Worm (Caenorhabditis elegans) whole organism, mixed stage, embryonic: ENCODE results near the gene clc-18.
A peak's percentile ranks its signal among the peaks of the same experiment; 100 is the strongest.

Experiments used
- M03D4.4 ChIP-seq: sonication (generic microtip); optimal IDR thresholded peaks from 2 replicates; lab custom pipeline; 2017; ENCODE audit warnings: mild to moderate bottlenecking, missing genetic modification characterization, missing compliant biosample characterization
- bed-3 ChIP-seq: fragments of 200-800 bp; sonication (Bioruptor generic); optimal IDR thresholded peaks from 3 replicates; lab custom pipeline; 2018; ENCODE audit warnings: mild to moderate bottlenecking, missing genetic modification characterization, moderate library complexity, missing compliant biosample characterization
- blmp-1 ChIP-seq: fragments of 150-350 bp; optimal IDR thresholded peaks from 2 replicates; lab custom pipeline; 2014; ENCODE audit warnings: missing biosample characterization, missing genetic modification characterization
- ceh-39 ChIP-seq: fragments of 150-350 bp; optimal IDR thresholded peaks from 2 replicates; lab custom pipeline; 2014; ENCODE audit warnings: missing biosample characterization, missing genetic modification characterization
- ceh-43 ChIP-seq: fragments of 200-800 bp; sonication (Bioruptor generic); optimal IDR thresholded peaks from 2 replicates; lab custom pipeline; 2018; ENCODE audit warnings: mild to moderate bottlenecking, missing genetic modification characterization, moderate library complexity, missing compliant biosample characterization
- ceh-83 ChIP-seq: fragments of 200-800 bp; sonication (Bioruptor generic); optimal IDR thresholded peaks from 2 replicates; lab custom pipeline; 2018; ENCODE audit warnings: mild to moderate bottlenecking, missing genetic modification characterization, missing compliant biosample characterization
- ces-1 ChIP-seq: fragments of 150-350 bp; optimal IDR thresholded peaks from 2 replicates; lab custom pipeline; 2014; ENCODE audit warnings: missing biosample characterization, missing genetic modification reagents, missing genetic modification characterization
- cnd-1 ChIP-seq: fragments of 200-800 bp; sonication (Bioruptor generic); optimal IDR thresholded peaks from 2 replicates; lab custom pipeline; 2018; ENCODE audit warnings: mild to moderate bottlenecking, missing genetic modification characterization, missing compliant biosample characterization
- drap-1 ChIP-seq: fragments of 200-800 bp; sonication (Bioruptor generic); optimal IDR thresholded peaks from 3 replicates; lab custom pipeline; 2018; ENCODE audit warnings: mild to moderate bottlenecking, missing genetic modification characterization, missing compliant biosample characterization
- elt-1 ChIP-seq: sonication (generic microtip); optimal IDR thresholded peaks from 2 replicates; lab custom pipeline; 2017; ENCODE audit warnings: missing genetic modification characterization, mild to moderate bottlenecking, missing compliant biosample characterization, antibody characterized with exemption, moderate library complexity, borderline replicate concordance; ENCODE audit not compliant: insufficient read depth
- elt-3 ChIP-seq: fragments of 150-350 bp; optimal IDR thresholded peaks from 2 replicates; lab custom pipeline; 2014; ENCODE audit warnings: missing biosample characterization, missing genetic modification characterization
- flh-1 ChIP-seq: fragments of 200-800 bp; sonication (Bioruptor generic); optimal IDR thresholded peaks from 2 replicates; lab custom pipeline; 2018; ENCODE audit warnings: mild to moderate bottlenecking, missing genetic modification characterization, moderate library complexity, missing compliant biosample characterization
- ham-2 ChIP-seq: fragments of 200-800 bp; sonication (Bioruptor generic); optimal IDR thresholded peaks from 2 replicates; lab custom pipeline; 2018; ENCODE audit warnings: mild to moderate bottlenecking, missing genetic modification characterization, missing compliant biosample characterization
- hlh-1 ChIP-seq: fragments of 150-350 bp; optimal IDR thresholded peaks from 2 replicates; lab custom pipeline; 2014; ENCODE audit warnings: missing biosample characterization, missing genetic modification reagents, missing genetic modification characterization
- lin-13 ChIP-seq: fragments of 150-350 bp; optimal IDR thresholded peaks from 2 replicates; lab custom pipeline; 2014; ENCODE audit warnings: missing biosample characterization, missing genetic modification characterization
- lin-32 ChIP-seq: fragments of 200-800 bp; sonication (Bioruptor generic); optimal IDR thresholded peaks from 2 replicates; lab custom pipeline; 2018; ENCODE audit warnings: mild to moderate bottlenecking, missing genetic modification characterization, missing compliant biosample characterization
- lsy-2 ChIP-seq: fragments of 150-350 bp; optimal IDR thresholded peaks from 2 replicates; lab custom pipeline; 2014; ENCODE audit warnings: missing biosample characterization, missing genetic modification characterization
- mab-5 ChIP-seq: fragments of 150-350 bp; optimal IDR thresholded peaks from 2 replicates; lab custom pipeline; 2014; ENCODE audit warnings: missing biosample characterization, missing genetic modification characterization
- mls-2 ChIP-seq: sonication (generic microtip); optimal IDR thresholded peaks from 2 replicates; lab custom pipeline; 2016; ENCODE audit warnings: mild to moderate bottlenecking, missing genetic modification characterization, moderate library complexity, missing compliant biosample characterization
- nhr-12 ChIP-seq: fragments of 150-350 bp; optimal IDR thresholded peaks from 2 replicates; lab custom pipeline; 2014; ENCODE audit warnings: missing biosample characterization, missing genetic modification characterization
- nhr-2 ChIP-seq: fragments of 150-350 bp; optimal IDR thresholded peaks from 2 replicates; lab custom pipeline; 2014; ENCODE audit warnings: missing biosample characterization, missing genetic modification characterization
- nhr-237 ChIP-seq: fragments of 150-350 bp; optimal IDR thresholded peaks from 2 replicates; lab custom pipeline; 2014; ENCODE audit warnings: missing biosample characterization, missing genetic modification characterization
- nhr-28 ChIP-seq: fragments of 150-350 bp; optimal IDR thresholded peaks from 2 replicates; lab custom pipeline; 2014; ENCODE audit warnings: missing biosample characterization, missing genetic modification characterization
- nhr-76 ChIP-seq: sonication (generic microtip); optimal IDR thresholded peaks from 2 replicates; lab custom pipeline; 2017; ENCODE audit warnings: missing biosample characterization, missing genetic modification characterization
- pha-4 ChIP-seq: fragments of 150-350 bp; optimal IDR thresholded peaks from 2 replicates; lab custom pipeline; 2018; ENCODE audit warnings: missing biosample characterization, missing genetic modification reagents, missing genetic modification characterization
- sem-2 ChIP-seq: fragments of 200-800 bp; sonication (Bioruptor generic); optimal IDR thresholded peaks from 2 replicates; lab custom pipeline; 2018; ENCODE audit warnings: mild to moderate bottlenecking, missing genetic modification characterization, missing compliant biosample characterization
- snpc-4 ChIP-seq: fragments of 150-350 bp; optimal IDR thresholded peaks from 2 replicates; lab custom pipeline; 2014; ENCODE audit warnings: missing biosample characterization, missing genetic modification characterization
- sptf-1 ChIP-seq: sonication (generic microtip); optimal IDR thresholded peaks from 2 replicates; lab custom pipeline; 2017; ENCODE audit warnings: mild to moderate bottlenecking, missing genetic modification characterization, moderate library complexity, missing compliant biosample characterization
- tbx-8 ChIP-seq: fragments of 200-800 bp; sonication (Bioruptor generic); optimal IDR thresholded peaks from 2 replicates; lab custom pipeline; 2018; ENCODE audit warnings: mild to moderate bottlenecking, missing genetic modification characterization, moderate library complexity, missing compliant biosample characterization
- unc-39 ChIP-seq: fragments of 150-350 bp; optimal IDR thresholded peaks from 2 replicates; lab custom pipeline; 2014; ENCODE audit warnings: missing biosample characterization, missing genetic modification characterization
- zip-8 ChIP-seq: fragments of 150-350 bp; optimal IDR thresholded peaks from 2 replicates; lab custom pipeline; 2014; ENCODE audit warnings: missing biosample characterization, missing genetic modification characterization
- ztf-11 ChIP-seq: fragments of 150-350 bp; optimal IDR thresholded peaks from 2 replicates; lab custom pipeline; 2014; ENCODE audit warnings: missing biosample characterization, missing genetic modification characterization

clc-18 gene

DNA sequence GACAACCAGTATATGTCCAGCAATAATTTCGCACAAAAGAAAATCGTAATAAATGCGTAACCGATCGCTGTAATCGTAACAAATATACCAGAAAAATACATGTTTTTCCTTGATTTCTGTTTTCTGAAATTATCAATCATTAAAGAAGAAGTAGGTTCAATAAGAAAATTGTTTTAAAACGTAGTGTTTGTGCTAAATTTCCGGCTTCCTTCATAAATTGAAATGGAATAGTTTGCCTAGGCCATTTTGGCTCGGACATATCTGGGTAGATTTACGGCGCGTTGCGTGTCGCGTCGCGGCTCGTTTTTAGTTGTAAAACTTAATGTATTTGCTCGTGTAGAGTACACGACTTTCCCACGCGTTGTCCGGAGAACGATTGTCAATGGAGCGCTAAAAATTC lies 26.8 kb downstream of the clc-18 start, which contains the start of gene F38H12.5:
Gene F38H12.5, minus strand, starts transcription at position 101 of the 400 bp plus-strand sequence.
- no peak for TF ChIP-seq ceh-43 (GFP tag; lab: Kevin White, UChicago)
- TF ChIP-seq mls-2 (tag; lab: Kevin White, UChicago): no peak
- TF ChIP-seq nhr-2: no peak
- no peak for TF ChIP-seq sem-2
- no peak for TF ChIP-seq tbx-8 (GFP tag; lab: Kevin White, UChicago)
- TF ChIP-seq ceh-39 (tag; lab: Kevin White, UChicago): no peak
- TF ChIP-seq mab-5 (tag; lab: Kevin White, UChicago): no peak
- TF ChIP-seq snpc-4: no peak
- no peak for TF ChIP-seq nhr-12 (tag; lab: Kevin White, UChicago)
- no peak for TF ChIP-seq ces-1
- TF ChIP-seq unc-39: no peak
- TF ChIP-seq elt-1 (tag; lab: Kevin White, UChicago): no peak
- no peak for TF ChIP-seq nhr-237 (tag; lab: Kevin White, UChicago)
- no peak for TF ChIP-seq blmp-1 (tag; lab: Kevin White, UChicago)
- no peak for TF ChIP-seq ceh-83 (GFP tag; lab: Kevin White, UChicago)
- no peak for TF ChIP-seq drap-1

DNA sequence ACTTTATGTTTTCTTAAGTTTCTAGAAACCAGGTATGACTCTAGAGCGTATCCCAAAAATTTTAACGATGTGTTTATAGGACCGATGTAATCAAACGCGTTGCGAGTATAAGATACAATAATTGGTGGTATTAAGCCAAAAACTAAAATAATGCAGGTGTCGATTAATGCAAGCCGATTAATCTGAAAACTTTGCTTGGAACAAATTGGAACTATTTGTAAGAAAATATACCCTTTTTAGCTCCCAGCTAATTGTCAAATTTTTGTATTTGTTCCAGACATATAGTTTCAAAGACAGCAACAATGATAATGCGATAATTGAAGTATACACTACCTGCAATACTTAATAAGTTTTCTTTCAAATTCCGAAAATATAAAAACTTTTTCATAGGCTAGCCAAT lies 28.5 kb downstream of the clc-18 start, which contains the start of gene srh-211:
Gene srh-211, minus strand, starts transcription at position 101 of the 400 bp plus-strand sequence.
- TF ChIP-seq nhr-12 (tag; lab: Kevin White, UChicago): no peak
- TF ChIP-seq sptf-1 (tag; lab: Kevin White, UChicago): no peak
- TF ChIP-seq flh-1 (GFP tag; lab: Kevin White, UChicago): no peak
- TF ChIP-seq tbx-8 (GFP tag; lab: Kevin White, UChicago): no peak

DNA sequence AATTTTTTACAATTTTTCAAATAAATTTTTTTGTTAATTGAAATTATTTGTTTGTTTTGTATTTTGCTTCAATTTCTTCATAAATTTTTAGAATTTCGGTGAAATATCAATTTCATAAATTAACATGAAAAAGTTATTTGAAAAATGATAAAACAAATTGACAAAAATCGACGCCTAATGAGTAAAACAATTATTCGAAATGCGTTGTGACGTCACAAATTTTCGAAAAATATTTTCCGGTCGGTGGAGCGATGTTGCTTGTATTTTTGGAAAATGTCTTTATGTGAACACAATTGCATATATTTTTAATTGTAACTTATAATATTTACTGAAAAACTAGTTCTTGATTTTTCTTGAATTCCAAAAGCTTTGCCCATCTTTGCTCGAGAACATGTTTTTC lies 29.2 kb downstream of the clc-18 start:
- TF ChIP-seq nhr-2 (no peak), ceh-39 (tag; lab: Kevin White, UChicago) (no peak), ztf-11 (tag; lab: Kevin White, UChicago) (no peak), ceh-83 (GFP tag; lab: Kevin White, UChicago) (no peak), nhr-76 (tag; lab: Kevin White, UChicago) (no peak), lin-13 (tag; lab: Kevin White, UChicago) (no peak)

DNA sequence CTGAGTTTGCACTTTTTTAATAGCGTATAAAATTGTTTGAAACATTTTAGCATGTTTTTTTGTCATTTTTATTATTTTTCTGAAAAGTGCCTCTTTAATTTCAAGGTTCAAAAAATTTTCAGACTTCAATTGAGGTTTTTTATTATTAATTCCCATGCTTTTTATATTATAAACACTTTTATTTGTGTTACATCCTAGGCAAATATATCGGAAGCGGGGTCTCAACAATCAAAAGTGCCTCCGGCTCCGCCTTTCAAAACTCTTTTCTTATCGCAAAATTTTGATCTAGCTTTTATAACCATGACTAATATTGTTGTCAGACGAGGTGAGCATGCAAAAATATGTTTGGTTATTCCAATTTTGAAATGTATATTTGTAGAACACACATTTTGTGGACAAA lies 36.3 kb downstream of the clc-18 start, which contains the start of gene otpl-2:
Gene otpl-2, plus strand, starts transcription at position 301 of the 400 bp plus-strand sequence.
- no peak for TF ChIP-seq ces-1
- TF ChIP-seq lin-32 (GFP tag; lab: Kevin White, UChicago): no peak
- no peak for TF ChIP-seq nhr-28 (tag; lab: Kevin White, UChicago)
- TF ChIP-seq mab-5 (tag; lab: Kevin White, UChicago): no peak
- TF ChIP-seq nhr-237 (tag; lab: Kevin White, UChicago): no peak
- no peak for TF ChIP-seq cnd-1 (tag; lab: Kevin White, UChicago)
- no peak for TF ChIP-seq tbx-8 (GFP tag; lab: Kevin White, UChicago)
- no peak for TF ChIP-seq M03D4.4 (tag; lab: Kevin White, UChicago)
- no peak for TF ChIP-seq bed-3 (GFP tag; lab: Kevin White, UChicago)
- TF ChIP-seq pha-4 (tag; lab: Kevin White, UChicago): no peak
- no peak for TF ChIP-seq flh-1 (GFP tag; lab: Kevin White, UChicago)
- no peak for TF ChIP-seq blmp-1 (tag; lab: Kevin White, UChicago)
- no peak for TF ChIP-seq elt-3 (tag; lab: Kevin White, UChicago)
- no peak for TF ChIP-seq hlh-1
- TF ChIP-seq sem-2: no peak
- TF ChIP-seq ztf-11 (tag; lab: Kevin White, UChicago): no peak
- no peak for TF ChIP-seq ceh-39 (tag; lab: Kevin White, UChicago)
- TF ChIP-seq zip-8 (tag; lab: Kevin White, UChicago): no peak
- no peak for TF ChIP-seq mls-2 (tag; lab: Kevin White, UChicago)
- no peak for TF ChIP-seq ham-2 (GFP tag; lab: Kevin White, UChicago)
- TF ChIP-seq, all 35 proteins: peak for 0

DNA sequence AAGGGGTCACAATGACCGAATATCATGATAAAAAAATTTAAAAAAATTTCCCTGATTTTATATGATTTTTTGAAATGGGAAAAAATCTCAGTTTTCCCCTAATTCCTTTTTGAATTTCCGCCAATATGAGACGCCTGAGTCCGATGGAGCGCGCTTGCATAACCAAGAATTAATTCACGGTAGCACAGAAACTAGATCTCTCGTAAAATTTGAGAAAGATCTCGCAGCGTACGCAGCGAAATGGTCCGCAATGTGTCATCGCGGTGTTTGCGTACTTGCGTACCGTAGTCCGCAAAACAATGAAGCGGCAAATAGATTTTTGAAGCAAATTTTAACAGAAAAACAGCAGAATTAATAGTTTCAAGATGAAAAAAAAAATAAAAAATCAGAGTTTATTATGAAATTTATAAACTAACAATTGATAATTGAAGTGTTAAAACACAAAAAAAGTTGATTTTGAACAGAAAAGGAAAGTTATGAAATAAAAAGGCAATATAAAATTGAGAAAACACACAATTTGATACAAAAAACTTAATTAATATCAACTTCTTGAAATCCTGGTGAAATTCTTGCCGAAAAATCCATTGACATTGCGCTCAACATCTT lies 46.1 kb downstream of the clc-18 start:
- TF ChIP-seq lsy-2 (tag; lab: Kevin White, UChicago): peak; percentile 86
